Fruit fly (Drosophila melanogaster): ENCODE data around the gene Bre1.

Bre1 gene

DNA sequence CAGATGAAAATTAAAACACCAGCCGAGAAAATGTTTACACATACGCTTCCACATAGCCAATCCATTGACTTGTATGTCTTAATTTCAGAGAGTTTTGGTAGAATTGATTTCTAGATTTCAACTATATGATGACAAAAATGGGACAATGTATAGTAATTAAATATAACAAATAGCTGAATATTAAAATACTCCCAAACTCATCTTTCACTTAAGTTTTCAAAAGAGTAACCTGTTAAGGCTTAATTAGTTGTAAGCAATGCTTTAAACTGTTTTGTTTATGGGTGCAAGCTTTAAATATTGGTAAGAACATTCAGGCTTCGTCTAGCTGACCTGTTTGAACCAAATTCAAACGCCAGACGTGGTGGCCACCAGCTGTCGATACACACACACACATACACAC lies 34.7 kb upstream of the Bre1 start (continued):
- TF ChIP-seq CG6689 (GFP tag; IDR thresholded peaks at IDR 0.05): no peak
- no peak for TF ChIP-seq CG3163 (GFP tag; optimal IDR thresholded peaks at IDR 0.05)
- TF ChIP-seq mam (GFP tag; optimal IDR thresholded peaks at IDR 0.05): peak; percentile 5
- TF ChIP-seq CG17568 (GFP tag; optimal IDR thresholded peaks at IDR 0.05): no peak
- no peak for TF ChIP-seq lov (optimal IDR thresholded peaks at IDR 0.05)
- no peak for TF ChIP-seq lov (GFP tag; IDR thresholded peaks at IDR 0.05)
- TF ChIP-seq CG6175 (GFP tag; IDR thresholded peaks at IDR 0.05): no peak
- no peak for TF ChIP-seq bigmax (GFP tag; optimal IDR thresholded peaks at IDR 0.05)
- no peak for TF ChIP-seq CG1832 (GFP tag; optimal IDR thresholded peaks at IDR 0.05)
- TF ChIP-seq CG10654 (GFP tag; optimal IDR thresholded peaks at IDR 0.05): no peak
- no peak for TF ChIP-seq eve (GFP tag; optimal IDR thresholded peaks at IDR 0.05)
- TF ChIP-seq Rfx (GFP tag; IDR thresholded peaks at IDR 0.05): no peak; the same call in 1 of the 2 replicates
- TF ChIP-seq CG2202 (tag; optimal IDR thresholded peaks at IDR 0.05): no peak
- TF ChIP-seq mirr (GFP tag; optimal IDR thresholded peaks at IDR 0.05): no peak
- TF ChIP-seq Gug (GFP tag; IDR thresholded peaks at IDR 0.05): 0 out of 4 replicates have a peak, but pooled peaks have one; percentile 2
- no peak for TF ChIP-seq Hr39 (optimal IDR thresholded peaks at IDR 0.05)
- peak; percentile 18 for TF ChIP-seq lab (GFP tag; optimal IDR thresholded peaks at IDR 0.05)
- TF ChIP-seq CG17829 (tag; optimal IDR thresholded peaks at IDR 0.05): no peak
- TF ChIP-seq CG10274 (GFP tag; optimal IDR thresholded peaks at IDR 0.05): no peak
- TF ChIP-seq NC2α (GFP tag; optimal IDR thresholded peaks at IDR 0.05): no peak
- peak; percentile 3 for TF ChIP-seq CG17385 (GFP tag; optimal IDR thresholded peaks at IDR 0.05)
- TF ChIP-seq Dfd (GFP tag; optimal IDR thresholded peaks at IDR 0.05): no peak
- TF ChIP-seq YL-1 (GFP tag; optimal IDR thresholded peaks at IDR 0.05): no peak
- TF ChIP-seq Dbx (GFP tag; IDR thresholded peaks at IDR 0.05): no peak
- no peak for TF ChIP-seq fd64A (GFP tag; optimal IDR thresholded peaks at IDR 0.05)
- TF ChIP-seq CG3407 (GFP tag; optimal IDR thresholded peaks at IDR 0.05): no peak
- TF ChIP-seq phol (tag; optimal IDR thresholded peaks at IDR 0.05): peak; percentile 53
- TF ChIP-seq Awh (GFP tag; IDR thresholded peaks at IDR 0.05): no peak
- no peak for TF ChIP-seq tll (GFP tag; optimal IDR thresholded peaks at IDR 0.05)
- no peak for TF ChIP-seq CG14441 (GFP tag; IDR thresholded peaks at IDR 0.05)
- peak; percentile 58 for TF ChIP-seq CG11504 (tag; optimal IDR thresholded peaks at IDR 0.05)
- 0 out of 2 replicates have a peak, but pooled peaks have one; percentile 33 for TF ChIP-seq ranshi (GFP tag; IDR thresholded peaks at IDR 0.05)
- no peak for TF ChIP-seq Mes4 (GFP tag; optimal IDR thresholded peaks at IDR 0.05)
- peak in 1 of 2 experiments; percentile 57 for TF ChIP-seq Hr51 (GFP tag; optimal IDR thresholded peaks at IDR 0.05)
- no peak for TF ChIP-seq CG11696 (GFP tag; IDR thresholded peaks at IDR 0.05)
- no peak for TF ChIP-seq CG31224 (GFP tag; IDR thresholded peaks at IDR 0.05)
- no peak for TF ChIP-seq stwl (tag; optimal IDR thresholded peaks at IDR 0.05)
- TF ChIP-seq NC2β (GFP tag; optimal IDR thresholded peaks at IDR 0.05): no peak
- no peak for TF ChIP-seq ftz-f1 (GFP tag; optimal IDR thresholded peaks at IDR 0.05)
- peak; percentile 64 for TF ChIP-seq grau (tag; optimal IDR thresholded peaks at IDR 0.05)
- TF ChIP-seq ATbp (GFP tag; optimal IDR thresholded peaks at IDR 0.05): peak; percentile 20
- peak; percentile 37 for TF ChIP-seq Blimp-1 (GFP tag; optimal IDR thresholded peaks at IDR 0.05)
- TF ChIP-seq Opbp (GFP tag; IDR thresholded peaks at IDR 0.05; ENCODE audit: partially characterized antibody): no peak
- no peak for TF ChIP-seq Jarid2 (GFP tag; optimal IDR thresholded peaks at IDR 0.05)
- TF ChIP-seq br (optimal IDR thresholded peaks at IDR 0.05): no peak
- TF ChIP-seq CG31441 (GFP tag; IDR thresholded peaks at IDR 0.05): peak; percentile 49; the same call in 1 of the 2 replicates
- TF ChIP-seq CoRest (tag; optimal IDR thresholded peaks at IDR 0.05): peak; percentile 71
- peak; percentile 2 for TF ChIP-seq gsb-n (tag; optimal IDR thresholded peaks at IDR 0.05)
- peak; percentile 21 for TF ChIP-seq CG4424 (GFP tag; optimal IDR thresholded peaks at IDR 0.05)
- TF ChIP-seq NFAT (GFP tag; IDR thresholded peaks at IDR 0.05): no peak
- 0 out of 3 replicates have a peak, but pooled peaks have one; percentile 11 for TF ChIP-seq CG11695 (GFP tag; IDR thresholded peaks at IDR 0.05)
- no peak for TF ChIP-seq C15 (GFP tag; IDR thresholded peaks at IDR 0.05)

Data from whole organism, embryonic.